Worm (Caenorhabditis elegans) whole organism, early embryonic: ENCODE results near the gene F32D8.4.

ENCODE experiments used
- B0310.2 ChIP-seq: sonication (generic microtip); optimal IDR thresholded peaks from 2 replicates; lab custom pipeline; 2016; ENCODE audit warnings: mild to moderate bottlenecking, missing genetic modification characterization, missing compliant biosample characterization
- F13C5.2 ChIP-seq: sonication (generic microtip); optimal IDR thresholded peaks from 2 replicates; lab custom pipeline; 2017; ENCODE audit warnings: mild to moderate bottlenecking, missing genetic modification characterization, inconsistent platforms, missing compliant biosample characterization
- aly-1 ChIP-seq: sonication (generic microtip); optimal IDR thresholded peaks from 2 replicates; lab custom pipeline; 2016; ENCODE audit warnings: missing genetic modification characterization, missing compliant biosample characterization
- ama-1 ChIP-seq: fragments of 150-350 bp; optimal IDR thresholded peaks from 2 replicates; lab custom pipeline; 2014
- ceh-13 ChIP-seq: fragments of 200-800 bp; sonication (Bioruptor generic); optimal IDR thresholded peaks from 2 replicates; lab custom pipeline; 2018; ENCODE audit warnings: mild to moderate bottlenecking, missing genetic modification characterization, missing compliant biosample characterization
- ceh-36 ChIP-seq: sonication (generic microtip); optimal IDR thresholded peaks from 2 replicates; lab custom pipeline; 2016; ENCODE audit warnings: missing genetic modification characterization, inconsistent platforms, missing compliant biosample characterization
- ets-7 ChIP-seq: sonication (generic microtip); optimal IDR thresholded peaks from 2 replicates; lab custom pipeline; 2016; ENCODE audit warnings: missing genotype, missing genetic modification characterization, missing compliant biosample characterization
- flt-1 ChIP-seq: fragments of 200-800 bp; sonication (Bioruptor generic); IDR thresholded peaks from 2 replicates; pipeline ENCODE4 v1.3.6; 2022; ENCODE audit warnings: missing genetic modification characterization, missing compliant biosample characterization
- hmbx-1 ChIP-seq: sonication (generic microtip); optimal IDR thresholded peaks from 2 replicates; lab custom pipeline; 2016; ENCODE audit warnings: mild to moderate bottlenecking, missing genetic modification characterization, missing compliant biosample characterization
- hmg-4 ChIP-seq: fragments of 200-800 bp; sonication (Bioruptor generic); optimal IDR thresholded peaks from 2 replicates; lab custom pipeline; 2018; ENCODE audit warnings: mild to moderate bottlenecking, missing genetic modification characterization, missing compliant biosample characterization
- hnd-1 ChIP-seq: sonication (generic microtip); optimal IDR thresholded peaks from 2 replicates; lab custom pipeline; 2016; ENCODE audit warnings: missing genetic modification characterization, missing compliant biosample characterization
- pes-1 ChIP-seq: fragments of 200-800 bp; sonication (Bioruptor generic); IDR thresholded peaks from 2 replicates; pipeline ENCODE4 v1.3.6; 2022; ENCODE audit warnings: missing genetic modification reagents, missing genetic modification characterization, missing compliant biosample characterization
- scrt-1 ChIP-seq: fragments of 200-800 bp; sonication (Bioruptor generic); IDR thresholded peaks from 2 replicates; pipeline ENCODE4 v1.3.6; 2022; ENCODE audit warnings: missing genetic modification characterization, missing compliant biosample characterization
- sea-1 ChIP-seq: fragments of 200-800 bp; sonication (Bioruptor generic); conservative IDR thresholded peaks from 2 replicates; pipeline ENCODE4 v1.3.6; 2022; ENCODE audit warnings: missing genetic modification characterization, missing compliant biosample characterization
- tbx-11 ChIP-seq: fragments of 200-800 bp; sonication (Bioruptor generic); IDR thresholded peaks from 2 replicates; pipeline ENCODE4 v1.3.6; 2022; ENCODE audit warnings: missing genetic modification characterization, missing compliant biosample characterization
- tbx-37 ChIP-seq: fragments of 200-800 bp; sonication (Bioruptor generic); conservative IDR thresholded peaks from 2 replicates; pipeline ENCODE4 v1.3.6; 2022; ENCODE audit warnings: missing genetic modification reagents, missing genetic modification characterization, missing compliant biosample characterization
- tra-4 ChIP-seq: sonication (generic microtip); optimal IDR thresholded peaks from 2 replicates; lab custom pipeline; 2017; ENCODE audit warnings: missing genetic modification characterization, missing compliant biosample characterization

Gene F32D8.4

DNA sequence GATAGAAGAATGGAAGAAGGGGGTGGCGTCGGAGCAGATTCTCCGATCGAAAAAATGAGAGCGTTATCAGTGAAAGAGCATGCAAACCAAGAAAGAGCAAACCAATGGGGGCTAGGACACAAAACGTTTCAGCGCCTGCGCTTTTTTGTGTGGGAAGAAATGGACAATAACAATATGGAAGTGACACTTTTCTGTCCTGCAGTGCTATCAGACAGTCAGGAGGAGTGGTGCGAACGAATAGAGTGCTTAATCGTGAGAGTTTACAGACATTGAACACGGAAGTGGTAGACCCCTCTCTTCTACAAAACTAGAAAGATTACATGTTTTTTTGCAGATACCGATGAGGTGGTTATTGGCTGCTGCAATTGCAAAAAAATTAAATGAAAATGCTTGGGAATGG is 38.0 kb downstream of the F32D8.4 start:
- no peak for TF ChIP-seq hnd-1
- no peak for TF ChIP-seq B0310.2 (tag; lab: Kevin White, UChicago)
- TF ChIP-seq hmg-4 = no peak
- TF ChIP-seq tbx-11 (GFP tag; lab: Robert Waterston, UW) = no peak
- no peak for TF ChIP-seq scrt-1
- no peak for TF ChIP-seq aly-1 (tag; lab: Kevin White, UChicago)
- TF ChIP-seq tra-4 (tag; lab: Kevin White, UChicago) = no peak
- no peak for TF ChIP-seq hmbx-1 (tag; lab: Kevin White, UChicago)

DNA sequence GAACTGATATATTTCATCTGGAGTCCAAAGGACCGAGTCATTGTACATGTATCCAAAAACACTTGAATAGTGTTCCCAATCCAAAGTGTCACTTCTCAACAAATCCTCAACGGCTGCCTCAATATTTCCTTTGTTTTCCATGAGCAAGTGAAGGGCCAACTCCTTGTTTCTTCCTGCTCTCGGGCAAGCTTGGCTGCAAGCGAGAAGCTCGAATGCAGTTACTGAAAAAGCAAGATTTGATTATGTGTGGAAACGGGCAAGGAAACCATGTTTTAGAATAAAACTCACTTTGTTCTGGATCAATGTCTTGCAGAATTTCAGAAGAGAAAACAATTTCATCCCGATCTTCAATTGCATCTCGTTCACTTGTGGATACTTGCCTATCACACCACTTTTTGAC is 39.2 kb downstream of the F32D8.4 start:
- no peak for TF ChIP-seq ceh-13 (GFP tag; lab: Kevin White, UChicago)
- no peak for TF ChIP-seq scrt-1

- TF ChIP-seq tra-4 (tag; lab: Kevin White, UChicago) (no peak), sea-1 (GFP tag; lab: Robert Waterston, UW) (no peak), flt-1 (GFP tag; lab: Robert Waterston, UW) (no peak), ceh-13 (GFP tag; lab: Kevin White, UChicago) (no peak), aly-1 (tag; lab: Kevin White, UChicago) (no peak), ceh-36 (tag; lab: Kevin White, UChicago) (no peak), hmg-4 (no peak), ama-1 (no peak), scrt-1 (no peak), tbx-37 (GFP tag; lab: Robert Waterston, UW) (no peak), F13C5.2 (no peak), pes-1 (GFP tag; lab: Robert Waterston, UW) (no peak), hnd-1 (no peak), hmbx-1 (tag; lab: Kevin White, UChicago) (no peak), tbx-11 (GFP tag; lab: Robert Waterston, UW) (no peak), ets-7 (no peak), B0310.2 (tag; lab: Kevin White, UChicago) (no peak)
These were observed 46.5 kb downstream of the F32D8.4 start, which contains the start of gene C29A12.6 for ce11 chrV:10846893-10847292. C29A12.6 (plus strand) TSS chrV:10847193.
